Worm (Caenorhabditis elegans) whole organism, young adult: ENCODE results near the gene srr-9.

ENCODE experiments used
- B0019.2 ChIP-seq: fragments of 200-800 bp; sonication (Bioruptor generic); conservative IDR thresholded peaks from 2 replicates; pipeline ENCODE4 v1.3.6; 2022; ENCODE audit warnings: missing genetic modification reagents, missing genetic modification characterization, missing compliant biosample characterization
- B0261.1 ChIP-seq: sonication (generic microtip); optimal IDR thresholded peaks from 2 replicates; lab custom pipeline; 2016; ENCODE audit warnings: mild to moderate bottlenecking, missing genetic modification characterization, moderate library complexity, missing compliant biosample characterization
- B0336.3 ChIP-seq: fragments of 200-800 bp; sonication (Bioruptor generic); IDR thresholded peaks from 2 replicates; pipeline ENCODE4 v1.3.6; 2022; ENCODE audit warnings: missing genetic modification characterization, missing compliant biosample characterization
- C06A6.2 ChIP-seq: fragments of 200-800 bp; sonication (Bioruptor generic); conservative IDR thresholded peaks from 2 replicates; pipeline ENCODE4 v1.3.6; 2022; ENCODE audit warnings: missing genetic modification characterization, missing compliant biosample characterization
- F10E7.11 ChIP-seq: sonication (generic microtip); optimal IDR thresholded peaks from 2 replicates; lab custom pipeline; 2017; ENCODE audit warnings: mild to moderate bottlenecking, missing genetic modification characterization, moderate library complexity, missing compliant biosample characterization
- F33H1.4 ChIP-seq: fragments of 200-800 bp; sonication (Bioruptor generic); IDR thresholded peaks from 2 replicates; pipeline ENCODE4 v1.3.6; 2022; ENCODE audit warnings: missing genetic modification reagents, missing genetic modification characterization, missing compliant biosample characterization
- T26A5.8 ChIP-seq: sonication (generic microtip); optimal IDR thresholded peaks from 2 replicates; lab custom pipeline; 2016; ENCODE audit warnings: missing genetic modification characterization, missing compliant biosample characterization
- Y53G8AR.9 ChIP-seq: fragments of 200-800 bp; sonication (Bioruptor generic); conservative IDR thresholded peaks from 2 replicates; pipeline ENCODE4 v1.3.6; 2022; ENCODE audit warnings: missing genetic modification reagents, missing genetic modification characterization, missing compliant biosample characterization
- aptf-2 ChIP-seq: fragments of 200-800 bp; sonication (Bioruptor generic); conservative IDR thresholded peaks from 2 replicates; pipeline ENCODE4 v1.3.6; 2022; ENCODE audit warnings: missing genetic modification reagents, missing genetic modification characterization, missing compliant biosample characterization
- athp-1 ChIP-seq: sonication (generic microtip); optimal IDR thresholded peaks from 2 replicates; lab custom pipeline; 2017; ENCODE audit warnings: mild to moderate bottlenecking, missing genetic modification characterization, missing compliant biosample characterization
- attf-5 ChIP-seq: fragments of 200-800 bp; sonication (Bioruptor generic); optimal IDR thresholded peaks from 2 replicates; lab custom pipeline; 2018; ENCODE audit warnings: mild to moderate bottlenecking, missing genetic modification characterization, missing compliant biosample characterization
- attf-6 ChIP-seq: fragments of 200-800 bp; sonication (Bioruptor generic); IDR thresholded peaks from 2 replicates; pipeline ENCODE4 v1.3.6; 2022; ENCODE audit warnings: missing genetic modification reagents, missing genetic modification characterization, missing compliant biosample characterization
- ceh-27 ChIP-seq: fragments of 200-800 bp; sonication (Bioruptor generic); optimal IDR thresholded peaks from 2 replicates; lab custom pipeline; 2018; ENCODE audit warnings: mild to moderate bottlenecking, missing genetic modification characterization, moderate library complexity, missing compliant biosample characterization
- ceh-91 ChIP-seq: fragments of 200-800 bp; sonication (Bioruptor generic); IDR thresholded peaks from 2 replicates; pipeline ENCODE4 v1.3.6; 2022; ENCODE audit warnings: missing genetic modification reagents, missing genetic modification characterization, missing compliant biosample characterization
- chd-7 ChIP-seq: sonication (generic microtip); optimal IDR thresholded peaks from 2 replicates; lab custom pipeline; 2016; ENCODE audit warnings: mild to moderate bottlenecking, missing genetic modification characterization, moderate library complexity, missing compliant biosample characterization
- dpff-1 ChIP-seq: sonication (generic microtip); optimal IDR thresholded peaks from 2 replicates; lab custom pipeline; 2017; ENCODE audit warnings: mild to moderate bottlenecking, missing genetic modification characterization, missing compliant biosample characterization
- dpl-1 ChIP-seq: fragments of 150-350 bp; optimal IDR thresholded peaks from 2 replicates; lab custom pipeline; 2014; ENCODE audit warnings: missing biosample characterization, missing genetic modification reagents, missing genetic modification characterization
- efl-1 ChIP-seq: fragments of 150-350 bp; optimal IDR thresholded peaks from 2 replicates; lab custom pipeline; 2014; ENCODE audit warnings: missing biosample characterization, missing genetic modification reagents, missing genetic modification characterization
- egl-44 ChIP-seq: fragments of 200-800 bp; sonication (Bioruptor generic); IDR thresholded peaks from 2 replicates; pipeline ENCODE4 v1.3.6; 2022; ENCODE audit warnings: missing genetic modification reagents, missing genetic modification characterization, missing compliant biosample characterization
- egrh-3 ChIP-seq: fragments of 200-800 bp; sonication (Bioruptor generic); IDR thresholded peaks from 2 replicates; pipeline ENCODE4 v1.3.6; 2022; ENCODE audit warnings: missing genetic modification reagents, missing genetic modification characterization, missing compliant biosample characterization
- ets-4 ChIP-seq: fragments of 200-800 bp; sonication (Bioruptor generic); optimal IDR thresholded peaks from 2 replicates; lab custom pipeline; 2018; ENCODE audit warnings: mild to moderate bottlenecking, missing genetic modification characterization, missing compliant biosample characterization
- fkh-3 ChIP-seq: sonication (generic microtip); optimal IDR thresholded peaks from 2 replicates; lab custom pipeline; 2016; ENCODE audit warnings: mild to moderate bottlenecking, missing genetic modification characterization, missing compliant biosample characterization
- hlh-26 ChIP-seq: fragments of 200-800 bp; sonication (Bioruptor generic); conservative IDR thresholded peaks from 2 replicates; pipeline ENCODE4 v1.3.6; 2022; ENCODE audit warnings: missing genetic modification reagents, missing genetic modification characterization, missing compliant biosample characterization
- hmg-1.2 ChIP-seq: fragments of 200-800 bp; sonication (Bioruptor generic); IDR thresholded peaks from 2 replicates; pipeline ENCODE4 v1.3.6; 2022; ENCODE audit warnings: missing genetic modification reagents, missing genetic modification characterization, missing compliant biosample characterization
- lin-26 ChIP-seq: fragments of 200-800 bp; sonication (Bioruptor generic); IDR thresholded peaks from 2 replicates; pipeline ENCODE4 v1.3.6; 2022; ENCODE audit warnings: missing genetic modification reagents, missing genetic modification characterization, missing compliant biosample characterization
- madf-3 ChIP-seq: fragments of 200-800 bp; sonication (Bioruptor generic); IDR thresholded peaks from 2 replicates; pipeline ENCODE4 v1.3.6; 2022; ENCODE audit warnings: missing genetic modification reagents, missing genetic modification characterization, missing compliant biosample characterization
- madf-6 ChIP-seq: fragments of 200-800 bp; sonication (Bioruptor generic); IDR thresholded peaks from 2 replicates; pipeline ENCODE4 v1.3.6; 2022; ENCODE audit warnings: missing genetic modification reagents, missing genetic modification characterization, missing compliant biosample characterization
- mcd-1 ChIP-seq: fragments of 200-800 bp; sonication (Bioruptor generic); IDR thresholded peaks from 2 replicates; pipeline ENCODE4 v1.3.6; 2022; ENCODE audit warnings: missing genetic modification reagents, missing genetic modification characterization, missing compliant biosample characterization
- mes-4 ChIP-seq: sonication (generic microtip); optimal IDR thresholded peaks from 2 replicates; lab custom pipeline; 2016; ENCODE audit warnings: missing genotype, missing genetic modification characterization, missing compliant biosample characterization
- mxl-1 ChIP-seq: sonication (generic microtip); optimal IDR thresholded peaks from 2 replicates; lab custom pipeline; 2016; ENCODE audit warnings: missing genetic modification characterization, missing compliant biosample characterization
- nfya-1 ChIP-seq: sonication (generic microtip); optimal IDR thresholded peaks from 2 replicates; lab custom pipeline; 2017; ENCODE audit warnings: antibody characterized with exemption, missing compliant biosample characterization, missing genetic modification characterization, borderline replicate concordance; ENCODE audit not compliant: insufficient read depth
- nhr-179 ChIP-seq: sonication (generic microtip); optimal IDR thresholded peaks from 2 replicates; lab custom pipeline; 2016; ENCODE audit warnings: mild to moderate bottlenecking, missing genetic modification characterization, missing compliant biosample characterization
- pbrm-1 ChIP-seq: fragments of 200-800 bp; sonication (Bioruptor generic); IDR thresholded peaks from 2 replicates; pipeline ENCODE4 v1.3.6; 2022; ENCODE audit warnings: missing genetic modification reagents, missing genetic modification characterization, missing compliant biosample characterization
- rcor-1 ChIP-seq: fragments of 200-800 bp; sonication (Bioruptor generic); IDR thresholded peaks from 2 replicates; pipeline ENCODE4 v1.3.6; 2022; ENCODE audit warnings: missing genetic modification reagents, missing genetic modification characterization, missing compliant biosample characterization
- repo-1 ChIP-seq: sonication (generic microtip); optimal IDR thresholded peaks from 2 replicates; lab custom pipeline; 2017; ENCODE audit warnings: mild to moderate bottlenecking, missing genetic modification characterization, missing compliant biosample characterization
- snpc-3.4 ChIP-seq: sonication (generic microtip); optimal IDR thresholded peaks from 2 replicates; lab custom pipeline; 2017; ENCODE audit warnings: missing genetic modification characterization, mild to moderate bottlenecking, missing compliant biosample characterization, antibody characterized with exemption, moderate library complexity, missing genotype, missing genetic modification reagents
- snpc-4 ChIP-seq, 5 experiments: fragments of 150-350 bp in 1 of 5; sonication (generic microtip) in 4 of 5; optimal IDR thresholded peaks; 2 replicates each; lab custom pipeline; 2014 to 2018; ENCODE audit warnings: missing genetic modification characterization in 5 of 5, missing biosample characterization in 3 of 5, antibody characterized with exemption in 2 of 5, mild to moderate bottlenecking in 2 of 5, missing compliant biosample characterization in 2 of 5, missing genotype in 2 of 5, moderate library complexity in 2 of 5, missing genetic modification reagents in 1 of 5
- tbx-9 ChIP-seq: sonication (generic microtip); optimal IDR thresholded peaks from 2 replicates; lab custom pipeline; 2016; ENCODE audit warnings: borderline replicate concordance, missing genetic modification characterization, inconsistent platforms, missing compliant biosample characterization
- tlf-1 ChIP-seq: fragments of 200-800 bp; sonication (Bioruptor generic); optimal IDR thresholded peaks from 2 replicates; lab custom pipeline; 2018; ENCODE audit warnings: mild to moderate bottlenecking, missing genetic modification characterization, missing compliant biosample characterization
- ztf-25 ChIP-seq: fragments of 200-800 bp; sonication (Bioruptor generic); IDR thresholded peaks from 2 replicates; pipeline ENCODE4 v1.3.6; 2022; ENCODE audit warnings: missing genetic modification reagents, missing genetic modification characterization, missing compliant biosample characterization
- ztf-26 ChIP-seq: sonication (generic microtip); optimal IDR thresholded peaks from 2 replicates; lab custom pipeline; 2017; ENCODE audit warnings: missing genetic modification characterization, missing compliant biosample characterization
- ztf-28 ChIP-seq: fragments of 200-800 bp; sonication (Bioruptor generic); IDR thresholded peaks from 2 replicates; pipeline ENCODE4 v1.3.6; 2022; ENCODE audit warnings: missing genetic modification reagents, missing genetic modification characterization, missing compliant biosample characterization
- ztf-3 ChIP-seq: fragments of 200-800 bp; sonication (Bioruptor generic); optimal IDR thresholded peaks from 2 replicates; lab custom pipeline; 2018; ENCODE audit warnings: mild to moderate bottlenecking, missing genetic modification characterization, missing compliant biosample characterization

Gene srr-9

ce11 chrV:7734909-7735308, 2.9 kb upstream of the srr-9 start, which contains the start of gene clic-1 (continued):
- TF ChIP-seq attf-5 (GFP tag; lab: Kevin White, UChicago) (peak; percentile 16), dpl-1 (GFP tag; lab: Kevin White, UChicago) (peak; percentile 62), hmg-1.2 (GFP tag; lab: Robert Waterston, UW) (peak; percentile 14; the same call in 1 of the 2 replicates)

ce11 chrV:7735319-7735718, 2.5 kb upstream of the srr-9 start, which contains the start of gene srr-10:
Gene srr-10, plus strand, starts transcription at chrV:7735619.
- TF ChIP-seq egrh-3 (no peak), chd-7 (tag; lab: Kevin White, UChicago) (no peak), F10E7.11 (no peak), Y53G8AR.9 (GFP tag; lab: Robert Waterston, UW) (no peak), snpc-4 (GFP tag; optimal IDR thresholded peaks at IDR 0.05; lab: Kevin White, UChicago) (no peak), snpc-4 (tag; optimal IDR thresholded peaks at IDR 0.05; lab: Kevin White, UChicago) (no peak), lin-26 (GFP tag; lab: Robert Waterston, UW) (no peak), B0019.2 (GFP tag; lab: Robert Waterston, UW) (no peak), attf-6 (GFP tag; lab: Robert Waterston, UW) (no peak), B0336.3 (GFP tag; lab: Robert Waterston, UW) (no peak), hlh-26 (GFP tag; lab: Robert Waterston, UW) (no peak), madf-6 (GFP tag; lab: Robert Waterston, UW) (no peak), nhr-179 (tag; lab: Kevin White, UChicago) (no peak), T26A5.8 (tag; lab: Kevin White, UChicago) (no peak), mcd-1 (GFP tag; lab: Robert Waterston, UW) (no peak), ets-4 (GFP tag; lab: Kevin White, UChicago) (no peak)

ce11 chrV:7739949-7740348, 2.1 kb downstream of the srr-9 start:
- no peak for TF ChIP-seq C06A6.2 (GFP tag; lab: Robert Waterston, UW)
- no peak for TF ChIP-seq attf-6 (GFP tag; lab: Robert Waterston, UW)
- no peak for TF ChIP-seq efl-1 (GFP tag; lab: Kevin White, UChicago)
- no peak for TF ChIP-seq tbx-9
- TF ChIP-seq egrh-3 = no peak
- TF ChIP-seq dpff-1 (tag; lab: Kevin White, UChicago) = no peak
- no peak for TF ChIP-seq nfya-1 (tag; lab: Kevin White, UChicago)
- no peak for TF ChIP-seq egl-44 (GFP tag; lab: Robert Waterston, UW)
- no peak for TF ChIP-seq ztf-25 (GFP tag; lab: Robert Waterston, UW)
- TF ChIP-seq athp-1 (tag; lab: Kevin White, UChicago) = no peak
- TF ChIP-seq ztf-28 = no peak
- TF ChIP-seq snpc-3.4 (tag; lab: Kevin White, UChicago) = no peak
- no peak for TF ChIP-seq hlh-26 (GFP tag; lab: Robert Waterston, UW)
- TF ChIP-seq fkh-3 (tag; lab: Kevin White, UChicago) = no peak
- no peak for TF ChIP-seq tlf-1
- no peak for TF ChIP-seq ztf-3
- no peak for TF ChIP-seq mes-4 (tag; lab: Kevin White, UChicago)
- no peak for TF ChIP-seq ztf-26 (tag; lab: Kevin White, UChicago)
- TF ChIP-seq B0261.1 = no peak

- TF ChIP-seq F33H1.4 (GFP tag; lab: Robert Waterston, UW) (no peak), attf-5 (GFP tag; lab: Kevin White, UChicago) (no peak), madf-3 (GFP tag; lab: Robert Waterston, UW) (no peak), rcor-1 (GFP tag; lab: Robert Waterston, UW) (no peak), repo-1 (tag; lab: Kevin White, UChicago) (no peak), snpc-4 (GFP tag; optimal IDR thresholded peaks at IDR 0.05; lab: Kevin White, UChicago) (no peak), snpc-4 (tag; optimal IDR thresholded peaks at IDR 0.05; lab: Kevin White, UChicago) (no peak), ceh-91 (no peak), ceh-27 (GFP tag; lab: Kevin White, UChicago) (no peak), F10E7.11 (no peak), Y53G8AR.9 (GFP tag; lab: Robert Waterston, UW) (no peak), aptf-2 (no peak), mxl-1 (no peak), mcd-1 (GFP tag; lab: Robert Waterston, UW) (no peak), B0336.3 (GFP tag; lab: Robert Waterston, UW) (no peak), pbrm-1 (no peak)
These were observed 4.1 kb downstream of the srr-9 start for ce11 chrV:7741918-7742317.
